Fruit fly (Drosophila melanogaster) whole organism: Measurements from ENCODE around the gene saturn.

Source experiments
- CG8478 ChIP-seq: fragments of >200 bp; optimal IDR thresholded peaks from 2 replicates; lab custom pipeline; 2018; ENCODE audit warnings: inconsistent platforms
- Dll ChIP-seq: fragments of >200 bp; optimal IDR thresholded peaks from 2 replicates; lab custom pipeline; 2017
- pan ChIP-seq: fragments of >200 bp; optimal IDR thresholded peaks from 2 replicates; lab custom pipeline; 2017
- psq ChIP-seq: fragments of >200 bp; optimal IDR thresholded peaks from 2 replicates; lab custom pipeline; 2017
- usp ChIP-seq: fragments of >200 bp; optimal IDR thresholded peaks from 2 replicates; lab custom pipeline; 2017; ENCODE audit warnings: missing biosample characterization, missing genetic modification characterization, mixed read lengths

DNA sequence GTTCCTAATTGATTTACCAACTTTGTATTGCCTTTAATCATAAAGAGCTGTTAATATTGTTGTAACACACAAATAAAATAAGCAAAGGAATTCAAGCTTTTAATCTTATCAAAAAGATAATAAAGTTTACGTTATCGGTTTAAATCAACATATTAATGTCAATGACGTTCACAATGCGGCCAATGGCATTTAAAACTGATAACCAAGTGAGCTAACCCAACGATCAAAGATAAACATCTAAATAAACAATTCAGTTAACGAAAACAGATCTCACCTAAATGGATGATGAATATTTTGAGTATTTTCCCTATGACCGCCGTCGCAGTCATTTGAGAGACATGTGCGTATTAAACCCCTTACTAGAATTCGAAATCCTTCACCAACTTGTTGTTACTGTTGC, 4.2 kb downstream of the saturn start:
- TF ChIP-seq CG8478 (lab: Kevin White, UChicago) (no peak), Dll (no peak), usp (no peak), psq (lab: Kevin White, UChicago) (no peak), pan (lab: Kevin White, UChicago) (no peak)
